Worm (Caenorhabditis elegans) whole organism, L1 larva: ENCODE measurements around the gene srw-2.

Source experiments
- C04F5.9 ChIP-seq: sonication (generic microtip); optimal IDR thresholded peaks from 2 replicates; lab custom pipeline; 2016; ENCODE audit warnings: missing genetic modification characterization, missing compliant biosample characterization
- F16B12.6 ChIP-seq: fragments of 150-350 bp; optimal IDR thresholded peaks from 2 replicates; lab custom pipeline; 2014; ENCODE audit warnings: missing biosample characterization, missing genetic modification characterization
- ama-1 ChIP-seq: fragments of 150-350 bp; optimal IDR thresholded peaks from 2 replicates; lab custom pipeline; 2014
- blmp-1 ChIP-seq: fragments of 150-350 bp; optimal IDR thresholded peaks from 2 replicates; lab custom pipeline; 2014; ENCODE audit warnings: missing biosample characterization, missing genetic modification characterization
- ceh-82 ChIP-seq, 3 experiments: fragments of 150-350 bp in 1 of 3; sonication (generic microtip) in 2 of 3; optimal IDR thresholded peaks; 2 replicates each; lab custom pipeline; 2014 to 2017; ENCODE audit warnings: missing biosample characterization in 3 of 3, missing genetic modification characterization in 3 of 3
- ceh-90 ChIP-seq: sonication (generic microtip); optimal IDR thresholded peaks from 2 replicates; lab custom pipeline; 2016; ENCODE audit warnings: missing genetic modification characterization, missing compliant biosample characterization
- dpl-1 ChIP-seq, 3 experiments: fragments of 150-350 bp in 2 of 3; sonication (generic microtip) in 1 of 3; optimal IDR thresholded peaks; 2 replicates each; lab custom pipeline; 2014 to 2017; ENCODE audit warnings: missing biosample characterization in 3 of 3, missing genetic modification characterization in 3 of 3, missing genetic modification reagents in 3 of 3
- dsc-1 ChIP-seq: sonication (generic microtip); optimal IDR thresholded peaks from 2 replicates; lab custom pipeline; 2016; ENCODE audit warnings: mild to moderate bottlenecking, missing genetic modification characterization, missing compliant biosample characterization
- efl-1 ChIP-seq, 4 experiments: fragments of 150-350 bp; optimal IDR thresholded peaks in 3 of 4; peaks in 1 of 4; 1 replicate in 1 of 4; 2 replicates in 3 of 4; lab custom pipeline; 2014; ENCODE audit warnings: missing biosample characterization in 2 of 4, missing genetic modification characterization in 2 of 4, missing genetic modification reagents in 2 of 4
- efl-3 ChIP-seq: fragments of 200-800 bp; sonication (Bioruptor generic); optimal IDR thresholded peaks from 2 replicates; lab custom pipeline; 2018; ENCODE audit warnings: mild to moderate bottlenecking, missing genetic modification characterization, missing compliant biosample characterization
- egl-27 ChIP-seq, 2 experiments: fragments of 150-350 bp in 1 of 2; sonication (generic microtip); optimal IDR thresholded peaks; 3 replicates each; lab custom pipeline; 2017 to 2018; ENCODE audit warnings: missing biosample characterization in 2 of 2, missing genetic modification characterization in 2 of 2, missing genetic modification reagents in 2 of 2
- elt-3 ChIP-seq, 6 experiments: fragments of 150-350 bp in 1 of 6; sonication (generic microtip); optimal IDR thresholded peaks; 2 replicates each; lab custom pipeline; 2017 to 2018; ENCODE audit warnings: missing biosample characterization in 6 of 6, missing genetic modification characterization in 6 of 6, inconsistent platforms in 1 of 6
- grh-1 ChIP-seq: fragments of 200-800 bp; sonication (Bioruptor generic); IDR thresholded peaks from 2 replicates; pipeline ENCODE4 v1.3.6; 2022; ENCODE audit warnings: missing genetic modification reagents, missing genetic modification characterization, missing compliant biosample characterization
- hlh-17 ChIP-seq: fragments of 200-800 bp; sonication (Bioruptor generic); optimal IDR thresholded peaks from 2 replicates; lab custom pipeline; 2018; ENCODE audit warnings: missing genetic modification characterization, mild to moderate bottlenecking, missing compliant biosample characterization, moderate library complexity, borderline replicate concordance
- jun-1 ChIP-seq: fragments of 150-350 bp; optimal IDR thresholded peaks from 2 replicates; lab custom pipeline; 2014; ENCODE audit warnings: missing biosample characterization, missing genetic modification reagents, missing genetic modification characterization
- lin-15B ChIP-seq: fragments of 150-350 bp; sonication (generic microtip); optimal IDR thresholded peaks from 3 replicates; lab custom pipeline; 2014; ENCODE audit warnings: missing biosample characterization, missing genetic modification characterization
- mab-9 ChIP-seq: fragments of 200-800 bp; sonication (Bioruptor generic); IDR thresholded peaks from 2 replicates; pipeline ENCODE4 v1.3.6; 2022; ENCODE audit warnings: missing genetic modification reagents, missing genetic modification characterization, missing compliant biosample characterization
- mdl-1 ChIP-seq, 2 experiments: fragments of 150-350 bp; optimal IDR thresholded peaks; 2 replicates each; lab custom pipeline; 2014 to 2017; ENCODE audit warnings: missing biosample characterization in 2 of 2, missing genetic modification characterization in 2 of 2, inconsistent platforms in 1 of 2
- mep-1 ChIP-seq: fragments of 150-350 bp; optimal IDR thresholded peaks from 2 replicates; lab custom pipeline; 2014; ENCODE audit warnings: missing biosample characterization, missing genetic modification characterization
- nhr-12 ChIP-seq: sonication (generic microtip); optimal IDR thresholded peaks from 2 replicates; lab custom pipeline; 2017; ENCODE audit warnings: missing biosample characterization, missing genetic modification characterization
- nhr-84 ChIP-seq: sonication (generic microtip); optimal IDR thresholded peaks from 2 replicates; lab custom pipeline; 2017; ENCODE audit warnings: missing biosample characterization, missing genetic modification characterization
- pax-3 ChIP-seq: fragments of 200-800 bp; sonication (Bioruptor generic); optimal IDR thresholded peaks from 2 replicates; lab custom pipeline; 2018; ENCODE audit warnings: mild to moderate bottlenecking, missing genetic modification characterization, moderate library complexity, missing compliant biosample characterization
- snpc-4 ChIP-seq: fragments of 150-350 bp; optimal IDR thresholded peaks from 2 replicates; lab custom pipeline; 2014; ENCODE audit warnings: missing biosample characterization, missing genetic modification characterization
- snu-23 ChIP-seq: sonication (generic microtip); optimal IDR thresholded peaks from 2 replicates; lab custom pipeline; 2016; ENCODE audit warnings: missing genetic modification characterization, missing compliant biosample characterization
- sptf-1 ChIP-seq: fragments of 150-350 bp; optimal IDR thresholded peaks from 2 replicates; lab custom pipeline; 2014; ENCODE audit warnings: missing biosample characterization, missing genetic modification characterization
- sup-37 ChIP-seq: fragments of 200-800 bp; sonication (Bioruptor generic); optimal IDR thresholded peaks from 2 replicates; lab custom pipeline; 2018; ENCODE audit warnings: mild to moderate bottlenecking, missing genetic modification characterization, missing compliant biosample characterization
- tbx-2 ChIP-seq: sonication (generic microtip); optimal IDR thresholded peaks from 2 replicates; lab custom pipeline; 2016; ENCODE audit warnings: missing genetic modification characterization, missing compliant biosample characterization
- unc-86 ChIP-seq: sonication (generic microtip); optimal IDR thresholded peaks from 2 replicates; lab custom pipeline; 2016; ENCODE audit warnings: missing genetic modification characterization, missing compliant biosample characterization
- xbp-1 ChIP-seq: sonication (generic microtip); optimal IDR thresholded peaks from 2 replicates; lab custom pipeline; 2016; ENCODE audit warnings: missing genetic modification characterization, missing compliant biosample characterization
- ztf-4 ChIP-seq: fragments of 150-350 bp; optimal IDR thresholded peaks from 2 replicates; lab custom pipeline; 2014; ENCODE audit warnings: missing biosample characterization, missing genetic modification characterization

srw-2 gene

DNA sequence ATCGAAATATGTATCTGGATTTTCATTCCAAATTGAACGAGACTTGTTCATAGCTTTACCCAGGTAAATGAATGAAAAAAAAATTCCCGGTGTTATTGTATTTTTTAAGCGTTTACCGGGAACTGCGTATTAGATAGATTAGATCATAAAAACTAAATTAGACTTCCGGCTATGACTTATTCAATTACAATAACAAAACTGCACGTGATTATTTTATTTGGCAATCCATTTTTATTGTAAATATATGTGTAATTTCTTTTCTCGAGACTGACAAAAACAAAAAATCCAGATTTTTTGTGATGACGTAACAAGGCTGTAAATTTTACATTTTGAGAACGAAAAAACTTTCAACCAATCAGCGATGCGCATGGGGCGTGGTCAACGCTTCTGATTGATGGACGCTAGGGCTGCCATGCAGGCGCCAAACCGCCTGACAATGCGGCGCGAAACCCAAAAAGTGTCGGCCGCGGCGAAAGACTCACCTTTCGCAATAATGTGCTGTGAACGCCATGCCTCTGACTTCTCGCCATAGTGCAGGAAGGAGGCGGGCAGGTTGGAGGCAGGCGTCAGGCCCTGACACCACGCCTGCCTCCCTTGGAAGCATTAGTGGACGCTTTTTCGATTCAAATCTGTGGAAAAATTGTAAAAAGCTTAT lies 8.9 kb upstream of the srw-2 start, which contains the start of gene srh-36:
TSS of gene srh-36 (minus strand) at position 51 of the 655 bp plus-strand sequence.
- TF ChIP-seq efl-3 (GFP tag; lab: Kevin White, UChicago) (no peak), snpc-4 (tag; lab: Kevin White, UChicago) (peak; percentile 29), sptf-1 (tag; lab: Kevin White, UChicago) (no peak), F16B12.6 (tag; lab: Kevin White, UChicago) (no peak)

ce11 chrV:2825978-2826377 lies 4.7 kb upstream of the srw-2 start:
- TF ChIP-seq snu-23 (GFP tag; lab: Kevin White, UChicago) (no peak), ama-1 (no peak), mab-9 (GFP tag; lab: Robert Waterston, UW) (no peak), elt-3 (tag; optimal IDR thresholded peaks at IDR 0.05; lab: Kevin White, UChicago) (no peak)

DNA sequence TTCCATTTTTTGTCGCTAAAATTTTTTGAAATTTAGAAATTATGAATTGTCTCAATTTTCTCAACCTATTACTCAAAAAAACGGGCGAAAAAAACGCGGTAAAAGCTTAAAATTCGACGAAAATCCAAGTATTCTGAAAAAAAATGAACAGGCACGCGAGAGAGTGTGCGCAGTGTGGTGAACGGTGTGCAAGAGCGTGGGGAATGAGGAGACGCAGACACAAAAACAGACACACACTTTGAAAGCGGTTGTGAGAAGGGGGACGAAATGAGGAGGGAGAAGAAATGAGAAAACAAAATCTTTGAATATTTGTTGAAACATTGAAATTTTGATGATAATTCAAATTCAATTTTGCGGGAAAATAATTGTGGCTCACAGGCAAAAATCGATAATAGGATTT lies 3.9 kb upstream of the srw-2 start, which contains the start of gene T03D3.5:
TSS of gene T03D3.5 (minus strand) at position 21 of the 400 bp plus-strand sequence.
- no peak for TF ChIP-seq mdl-1 (tag; optimal IDR thresholded peaks at IDR 0.05; lab: Kevin White, UChicago)
- no peak for TF ChIP-seq nhr-84
- no peak for TF ChIP-seq lin-15B (tag; lab: Kevin White, UChicago)
- TF ChIP-seq nhr-12 (tag; lab: Kevin White, UChicago) = no peak
- no peak for TF ChIP-seq dsc-1
- no peak for TF ChIP-seq tbx-2 (tag; lab: Kevin White, UChicago)
- TF ChIP-seq ztf-4 (tag; lab: Kevin White, UChicago) = no peak
- no peak for TF ChIP-seq hlh-17 (GFP tag; lab: Kevin White, UChicago)
- TF ChIP-seq efl-1 (optimal IDR thresholded peaks at IDR 0.05; lab: Kevin White, UChicago) = peak; percentile 61 to 65
- peak in 1 of 2 experiments; percentile 92 for TF ChIP-seq efl-1 (GFP tag; optimal IDR thresholded peaks at IDR 0.05 in 1 of 2; lab: Kevin White, UChicago)
- TF ChIP-seq egl-27 (tag; optimal IDR thresholded peaks at IDR 0.05; lab: Kevin White, UChicago) = no peak
- no peak for TF ChIP-seq jun-1 (tag; lab: Kevin White, UChicago)
- TF ChIP-seq xbp-1 (tag; lab: Kevin White, UChicago) = no peak
- no peak for TF ChIP-seq ceh-82 (tag; optimal IDR thresholded peaks at IDR 0.05; lab: Kevin White, UChicago)
- TF ChIP-seq dpl-1 (GFP tag; optimal IDR thresholded peaks at IDR 0.05; lab: Kevin White, UChicago) = peak in 2 of 3 experiments; percentile 19 to 20
- TF ChIP-seq, all 84 proteins: peak for 2

- TF ChIP-seq mep-1 (tag; lab: Kevin White, UChicago) (no peak), xbp-1 (tag; lab: Kevin White, UChicago) (no peak), blmp-1 (tag; lab: Kevin White, UChicago) (no peak), sup-37 (GFP tag; lab: Kevin White, UChicago) (no peak), grh-1 (GFP tag; lab: Robert Waterston, UW) (no peak), C04F5.9 (tag; lab: Kevin White, UChicago) (no peak), nhr-12 (tag; lab: Kevin White, UChicago) (no peak), lin-15B (tag; lab: Kevin White, UChicago) (no peak)
Observed at ce11 chrV:2832666-2833065, 2.0 kb downstream of the srw-2 start, which contains the start of gene srj-50. Gene srj-50, plus strand, starts transcription at chrV:2832966.

DNA sequence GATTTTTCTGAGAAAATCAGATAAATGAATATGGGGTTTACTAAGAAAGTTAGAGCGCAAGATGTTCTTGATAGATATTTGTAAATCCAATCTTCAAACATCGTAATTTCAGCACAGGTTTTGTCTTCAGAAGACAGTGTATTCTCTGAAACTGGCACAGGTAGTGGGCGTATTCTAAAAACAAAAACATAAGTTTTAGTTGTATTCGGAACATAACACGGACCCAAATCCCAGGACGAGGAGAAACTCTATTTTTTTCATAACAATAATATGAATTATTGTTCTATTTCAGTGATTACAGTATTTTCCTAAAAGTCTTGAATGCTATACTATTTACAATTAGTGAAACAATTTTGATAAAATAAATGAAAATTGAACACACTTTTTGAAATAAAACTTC lies 5.8 kb downstream of the srw-2 start, which contains the start of gene srj-45:
TSS of gene srj-45 (minus strand) at position 101 of the 400 bp plus-strand sequence.
- TF ChIP-seq unc-86 (tag; lab: Kevin White, UChicago) (no peak), pax-3 (tag; lab: Kevin White, UChicago) (no peak), ceh-90 (tag; lab: Kevin White, UChicago) (no peak)

DNA sequence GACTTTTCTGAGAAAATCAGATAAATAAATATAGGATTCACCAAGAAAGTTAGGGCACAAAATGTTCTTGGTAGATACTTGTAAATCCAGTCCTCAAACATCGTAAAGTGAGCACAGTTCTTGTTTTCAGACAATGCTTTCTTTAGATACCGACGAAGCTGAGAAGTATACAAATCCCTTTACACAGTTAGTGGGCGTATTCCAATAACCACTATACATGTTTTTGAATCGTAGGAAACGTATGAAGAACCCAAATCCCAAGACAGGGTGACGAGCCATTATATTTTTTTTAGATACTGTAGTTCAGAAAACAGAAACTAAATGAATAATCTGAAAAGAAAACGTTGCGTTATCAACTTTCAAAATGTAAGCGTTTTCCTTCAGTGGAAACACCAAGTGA lies 15.1 kb downstream of the srw-2 start, which contains the start of gene srj-44:
TSS of gene srj-44 (minus strand) at position 101 of the 400 bp plus-strand sequence.
- TF ChIP-seq efl-1 (optimal IDR thresholded peaks at IDR 0.05; lab: Kevin White, UChicago) (no peak), efl-1 (GFP tag; optimal IDR thresholded peaks at IDR 0.05 in 1 of 2; lab: Kevin White, UChicago) (peak in 1 of 2 experiments; percentile 29), mep-1 (tag; lab: Kevin White, UChicago) (no peak)
